Fruit fly (Drosophila melanogaster): ENCODE measurements around the gene dob.

- TF ChIP-seq CG9705 (GFP tag; optimal IDR thresholded peaks at IDR 0.05) = no peak
- no peak for TF ChIP-seq OdsH (GFP tag; optimal IDR thresholded peaks at IDR 0.05)
- no peak for TF ChIP-seq HLH106 (tag; optimal IDR thresholded peaks at IDR 0.05)
- no peak for TF ChIP-seq ey (GFP tag; optimal IDR thresholded peaks at IDR 0.05)
- no peak for TF ChIP-seq Dfd (GFP tag; optimal IDR thresholded peaks at IDR 0.05)
- TF ChIP-seq woc (GFP tag; optimal IDR thresholded peaks at IDR 0.05) = no peak
- no peak for TF ChIP-seq h (GFP tag; optimal IDR thresholded peaks at IDR 0.05)
- TF ChIP-seq dmrt93B (GFP tag; optimal IDR thresholded peaks at IDR 0.05) = no peak
These were observed 43.4 kb upstream of the dob start for dm6 chrX:15023395-15023794.
